Worm (Caenorhabditis elegans) whole organism, midembryonic: ENCODE measurements around the gene fcmt-1.

Experiments
- cog-1 ChIP-seq: sonication (generic microtip); optimal IDR thresholded peaks from 2 replicates; lab custom pipeline; 2016; ENCODE audit warnings: missing genetic modification characterization, missing compliant biosample characterization
- flt-1 ChIP-seq: fragments of 200-800 bp; sonication (Bioruptor generic); IDR thresholded peaks from 2 replicates; pipeline ENCODE4 v1.3.6; 2022; ENCODE audit warnings: missing genetic modification characterization, missing compliant biosample characterization
- klf-2 ChIP-seq: fragments of 200-800 bp; sonication (Bioruptor generic); conservative IDR thresholded peaks from 2 replicates; pipeline ENCODE4 v1.3.6; 2022; ENCODE audit warnings: missing genetic modification reagents, missing genetic modification characterization, missing compliant biosample characterization
- tab-1 ChIP-seq: fragments of 200-800 bp; sonication (Bioruptor generic); IDR thresholded peaks from 2 replicates; pipeline ENCODE4 v1.3.6; 2022; ENCODE audit warnings: missing genetic modification characterization, missing compliant biosample characterization

DNA sequence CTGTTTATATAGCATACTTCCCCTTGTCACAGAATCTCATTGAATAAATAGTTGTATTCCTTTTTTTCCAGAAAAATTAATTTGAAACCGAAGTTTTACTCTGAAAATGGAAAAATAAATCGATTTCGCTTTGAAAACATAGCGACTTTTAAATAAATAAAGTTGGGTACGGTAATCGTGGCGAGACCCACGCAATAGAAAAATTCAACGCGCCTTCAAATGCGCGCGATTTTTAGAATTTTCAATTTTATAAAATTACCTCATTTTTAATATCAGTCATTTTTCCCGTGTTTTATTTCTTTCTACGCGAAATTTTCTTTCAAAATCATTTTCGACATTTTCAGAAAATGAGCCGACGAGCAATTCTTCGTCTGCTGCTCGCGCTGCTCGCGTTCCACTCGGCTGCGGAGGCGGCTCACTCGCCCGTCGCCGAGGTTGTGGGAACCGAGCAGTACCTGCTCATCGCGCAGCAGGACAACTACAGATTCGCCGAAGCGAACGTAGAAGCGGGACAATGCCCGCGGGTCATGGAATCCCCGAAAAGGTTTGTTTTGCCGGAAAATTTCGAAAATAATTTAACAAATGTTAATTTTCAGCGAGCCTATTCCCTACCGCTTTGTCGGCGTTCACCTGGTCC, 17.2 kb upstream of the fcmt-1 start, which contains the start of gene F13D12.5:
- TF ChIP-seq tab-1 (no peak), flt-1 (GFP tag; lab: Robert Waterston, UW) (no peak), cog-1 (tag; lab: Kevin White, UChicago) (no peak), klf-2 (GFP tag; lab: Robert Waterston, UW) (no peak)
